Fruit fly (Drosophila melanogaster) S2 (cell line): ENCODE results near the gene CG3038.

Experiments
- CG8478 ChIP-seq: fragments of >200 bp; optimal IDR thresholded peaks from 2 replicates; lab custom pipeline; 2018
- CTCF ChIP-seq, 2 experiments: fragments of >200 bp; optimal IDR thresholded peaks; 2 replicates each; lab custom pipeline; 2018

dm6 chrX:276065-276464 is 30.4 kb upstream of the CG3038 start:
- TF ChIP-seq CTCF (optimal IDR thresholded peaks at IDR 0.05; lab: Kevin White, UChicago) (no peak), CG8478 (lab: Kevin White, UChicago) (no peak)
